Fruit fly (Drosophila melanogaster) whole organism, embryonic: ENCODE results near the gene CG16719.

Experiments
- Antp ChIP-seq: fragments of 200-800 bp; sonication (Bioruptor generic); optimal IDR thresholded peaks from 3 replicates; lab custom pipeline; 2016; ENCODE audit warnings: missing biosample characterization, missing genetic modification characterization
- Asciz ChIP-seq: fragments of 200-800 bp; sonication (Bioruptor generic); optimal IDR thresholded peaks from 2 replicates; lab custom pipeline; 2017; ENCODE audit warnings: missing biosample characterization, mild to moderate bottlenecking, missing genetic modification characterization, missing genetic modification reagents
- CG1024 ChIP-seq: fragments of 200-800 bp; sonication (Bioruptor generic); IDR thresholded peaks from 2 replicates; pipeline ENCODE4 v1.3.6; 2022; ENCODE audit warnings: missing biosample characterization, missing genetic modification characterization
- CG10274 ChIP-seq: fragments of 200-800 bp; sonication (Bioruptor generic); optimal IDR thresholded peaks from 3 replicates; lab custom pipeline; 2017; ENCODE audit warnings: missing biosample characterization, mild to moderate bottlenecking, missing genetic modification characterization
- CG10321 ChIP-seq: fragments of 200-800 bp; sonication (Bioruptor generic); IDR thresholded peaks from 2 replicates; pipeline ENCODE4 v1.3.6; 2022; ENCODE audit warnings: missing biosample characterization, missing genetic modification characterization
- CG10366 ChIP-seq: fragments of 200-800 bp; sonication (Bioruptor generic); IDR thresholded peaks from 2 replicates; pipeline ENCODE4 v1.3.6; 2022; ENCODE audit warnings: missing biosample characterization, missing genetic modification characterization
- CG11398 ChIP-seq: fragments of 200-800 bp; sonication (Bioruptor generic); optimal IDR thresholded peaks from 2 replicates; lab custom pipeline; 2016; ENCODE audit warnings: missing biosample characterization, missing genetic modification characterization
- CG12299 ChIP-seq: fragments of 200-800 bp; sonication (Bioruptor generic); optimal IDR thresholded peaks from 2 replicates; lab custom pipeline; 2018; ENCODE audit warnings: missing biosample characterization, mild to moderate bottlenecking, missing genetic modification characterization
- CG12769 ChIP-seq: fragments of 200-800 bp; sonication (Bioruptor generic); optimal IDR thresholded peaks from 2 replicates; lab custom pipeline; 2019; ENCODE audit warnings: missing biosample characterization, mild to moderate bottlenecking, missing genetic modification characterization, moderate library complexity
- CG13424 ChIP-seq: fragments of 200-800 bp; sonication (Bioruptor generic); optimal IDR thresholded peaks from 2 replicates; lab custom pipeline; 2019; ENCODE audit warnings: missing biosample characterization, mild to moderate bottlenecking, missing genetic modification characterization, moderate library complexity
- CG13894 ChIP-seq: fragments of 200-800 bp; sonication (Bioruptor generic); optimal IDR thresholded peaks from 3 replicates; lab custom pipeline; 2018; ENCODE audit warnings: missing biosample characterization, mild to moderate bottlenecking, missing genetic modification characterization, moderate library complexity
- CG14441 ChIP-seq: fragments of 200-800 bp; sonication (Bioruptor generic); IDR thresholded peaks from 2 replicates; pipeline ENCODE4 v1.3.6; 2022; ENCODE audit warnings: missing biosample characterization, missing genetic modification characterization
- CG2678 ChIP-seq: fragments of 200-800 bp; sonication (Bioruptor generic); optimal IDR thresholded peaks from 3 replicates; lab custom pipeline; 2019; ENCODE audit warnings: missing biosample characterization, mild to moderate bottlenecking, missing genetic modification characterization, moderate library complexity
- CG33557 ChIP-seq: fragments of 200-800 bp; sonication (Bioruptor generic); optimal IDR thresholded peaks from 2 replicates; lab custom pipeline; 2019; ENCODE audit warnings: missing biosample characterization, mild to moderate bottlenecking, missing genetic modification characterization, moderate library complexity
- CG3407 ChIP-seq: fragments of 200-800 bp; sonication (Bioruptor generic); optimal IDR thresholded peaks from 2 replicates; lab custom pipeline; 2018; ENCODE audit warnings: missing biosample characterization, mild to moderate bottlenecking, missing genetic modification characterization
- CG6175 ChIP-seq: fragments of 200-800 bp; sonication (Bioruptor generic); IDR thresholded peaks from 3 replicates; pipeline ENCODE4 v1.3.6; 2022; ENCODE audit warnings: missing biosample characterization, missing genetic modification characterization
- CG7786 ChIP-seq: fragments of 200-800 bp; sonication (Bioruptor generic); optimal IDR thresholded peaks from 2 replicates; lab custom pipeline; 2016; ENCODE audit warnings: missing biosample characterization, missing genetic modification characterization
- CG8924 ChIP-seq: fragments of 200-800 bp; optimal IDR thresholded peaks from 3 replicates; lab custom pipeline; 2019; ENCODE audit warnings: missing biosample characterization, mild to moderate bottlenecking, missing genetic modification characterization, moderate library complexity
- CG9797 ChIP-seq: fragments of 200-800 bp; sonication (Bioruptor generic); optimal IDR thresholded peaks from 3 replicates; lab custom pipeline; 2018; ENCODE audit warnings: missing biosample characterization, mild to moderate bottlenecking, missing genetic modification characterization
- CTCF ChIP-seq: fragments of 200-800 bp; sonication (Bioruptor generic); optimal IDR thresholded peaks from 2 replicates; lab custom pipeline; 2017; ENCODE audit warnings: missing biosample characterization, mild to moderate bottlenecking, missing genetic modification characterization, moderate library complexity
- Dp ChIP-seq: fragments of 200-800 bp; sonication (Bioruptor generic); optimal IDR thresholded peaks from 2 replicates; lab custom pipeline; 2018; ENCODE audit warnings: missing biosample characterization, mild to moderate bottlenecking, missing genetic modification characterization, moderate library complexity
- HLHmδ ChIP-seq: fragments of 200-800 bp; sonication (Bioruptor generic); optimal IDR thresholded peaks from 2 replicates; lab custom pipeline; 2018; ENCODE audit warnings: missing biosample characterization, mild to moderate bottlenecking, missing genetic modification characterization, moderate library complexity
- HmgD ChIP-seq: fragments of 200-800 bp; sonication (Bioruptor generic); optimal IDR thresholded peaks from 3 replicates; lab custom pipeline; 2016; ENCODE audit warnings: missing biosample characterization, missing genetic modification characterization
- Mes4 ChIP-seq: fragments of 200-800 bp; sonication (Bioruptor generic); optimal IDR thresholded peaks from 2 replicates; lab custom pipeline; 2016; ENCODE audit warnings: missing biosample characterization, missing genetic modification characterization
- NC2α ChIP-seq: fragments of 200-800 bp; sonication (Bioruptor generic); optimal IDR thresholded peaks from 2 replicates; lab custom pipeline; 2016; ENCODE audit warnings: missing biosample characterization, missing genetic modification characterization
- Ptx1 ChIP-seq: fragments of 200-800 bp; sonication (Bioruptor generic); IDR thresholded peaks from 2 replicates; pipeline ENCODE4 v1.3.6; 2022; ENCODE audit warnings: missing biosample characterization, missing genetic modification characterization
- Rfx ChIP-seq: fragments of 200-800 bp; sonication (Bioruptor generic); IDR thresholded peaks from 2 replicates; pipeline ENCODE4 v1.3.6; 2022; ENCODE audit warnings: missing biosample characterization, missing genetic modification characterization
- Sry-δ ChIP-seq: fragments of 200-800 bp; sonication (Bioruptor generic); optimal IDR thresholded peaks from 2 replicates; lab custom pipeline; 2016; ENCODE audit warnings: missing biosample characterization, missing genetic modification characterization
- al ChIP-seq: fragments of 200-800 bp; sonication (Bioruptor generic); IDR thresholded peaks from 2 replicates; pipeline ENCODE4 v1.3.6; 2022; ENCODE audit warnings: missing biosample characterization, missing genetic modification characterization
- cas ChIP-seq: fragments of 200-800 bp; sonication (Bioruptor generic); IDR thresholded peaks from 2 replicates; pipeline ENCODE4 v1.3.6; 2022; ENCODE audit warnings: missing biosample characterization, missing genetic modification characterization
- caup ChIP-seq: fragments of 200-800 bp; sonication (Bioruptor generic); optimal IDR thresholded peaks from 3 replicates; lab custom pipeline; 2017; ENCODE audit warnings: missing biosample characterization, mild to moderate bottlenecking, missing genetic modification characterization, moderate library complexity; ENCODE audit not compliant: severe bottlenecking
- ci ChIP-seq: fragments of 200-800 bp; sonication (Bioruptor generic); IDR thresholded peaks from 3 replicates; pipeline ENCODE4 v1.3.6; 2022; ENCODE audit warnings: missing biosample characterization, missing genetic modification characterization
- dmrt99B ChIP-seq: fragments of 200-800 bp; sonication (Bioruptor generic); optimal IDR thresholded peaks from 2 replicates; lab custom pipeline; 2018; ENCODE audit warnings: missing biosample characterization, mild to moderate bottlenecking, missing genetic modification characterization, moderate library complexity
- dpn ChIP-seq, 2 experiments: fragments of 200-800 bp; sonication (Bioruptor generic); optimal IDR thresholded peaks; 3 replicates each; lab custom pipeline; 2016; ENCODE audit warnings: missing biosample characterization in 2 of 2, missing genetic modification characterization in 2 of 2
- ems ChIP-seq: fragments of 200-800 bp; sonication (Bioruptor generic); optimal IDR thresholded peaks from 3 replicates; lab custom pipeline; 2016; ENCODE audit warnings: missing biosample characterization, missing genetic modification characterization
- exex ChIP-seq: fragments of 200-800 bp; sonication (Bioruptor generic); optimal IDR thresholded peaks from 4 replicates; lab custom pipeline; 2018; ENCODE audit warnings: missing biosample characterization, mild to moderate bottlenecking, missing genetic modification characterization, moderate library complexity
- fd102C ChIP-seq: fragments of 200-800 bp; sonication (Bioruptor generic); optimal IDR thresholded peaks from 2 replicates; lab custom pipeline; 2018; ENCODE audit warnings: missing biosample characterization, mild to moderate bottlenecking, missing genetic modification characterization, moderate library complexity
- fd96Cb ChIP-seq: fragments of 200-800 bp; sonication (Bioruptor generic); optimal IDR thresholded peaks from 2 replicates; lab custom pipeline; 2018; ENCODE audit warnings: missing biosample characterization, mild to moderate bottlenecking, missing genetic modification characterization, moderate library complexity
- gem ChIP-seq: fragments of 200-800 bp; sonication (Bioruptor generic); optimal IDR thresholded peaks from 2 replicates; lab custom pipeline; 2019; ENCODE audit warnings: missing biosample characterization, mild to moderate bottlenecking, missing genetic modification characterization, moderate library complexity
- gsb-n ChIP-seq: fragments of 200-800 bp; sonication (Bioruptor generic); optimal IDR thresholded peaks from 3 replicates; lab custom pipeline; 2018; ENCODE audit warnings: missing biosample characterization, mild to moderate bottlenecking, missing genetic modification characterization
- ham ChIP-seq: fragments of 200-800 bp; sonication (Bioruptor generic); IDR thresholded peaks from 2 replicates; pipeline ENCODE4 v1.3.6; 2022; ENCODE audit warnings: missing biosample characterization, missing genetic modification characterization
- mirr ChIP-seq: fragments of 200-800 bp; sonication (Bioruptor generic); optimal IDR thresholded peaks from 3 replicates; lab custom pipeline; 2018; ENCODE audit warnings: missing biosample characterization, mild to moderate bottlenecking, missing genetic modification characterization
- pnt ChIP-seq: fragments of 200-800 bp; sonication (Bioruptor generic); optimal IDR thresholded peaks from 3 replicates; lab custom pipeline; 2016; ENCODE audit warnings: missing biosample characterization, missing genetic modification characterization
- sc ChIP-seq, 3 experiments: fragments of >200 bp in 2 of 3; fragments of 200-800 bp in 1 of 3; sonication (Bioruptor generic) in 1 of 3; optimal IDR thresholded peaks; 2 replicates in 2 of 3; 3 replicates in 1 of 3; lab custom pipeline; 2017; ENCODE audit warnings: mild to moderate bottlenecking in 1 of 3, missing biosample characterization in 1 of 3, missing genetic modification characterization in 1 of 3, missing genetic modification reagents in 1 of 3
- scrt ChIP-seq: fragments of 200-800 bp; sonication (Bioruptor generic); optimal IDR thresholded peaks from 2 replicates; lab custom pipeline; 2018; ENCODE audit warnings: missing biosample characterization, mild to moderate bottlenecking, missing genetic modification characterization, moderate library complexity
- so ChIP-seq: fragments of 200-800 bp; sonication (Bioruptor generic); IDR thresholded peaks from 3 replicates; pipeline ENCODE4 v1.3.6; 2022; ENCODE audit warnings: missing biosample characterization, missing genetic modification characterization
- tap ChIP-seq: fragments of 200-800 bp; optimal IDR thresholded peaks from 3 replicates; lab custom pipeline; 2019; ENCODE audit warnings: missing biosample characterization, mild to moderate bottlenecking, missing genetic modification characterization, moderate library complexity
- unc-4 ChIP-seq: fragments of 200-800 bp; sonication (Bioruptor generic); IDR thresholded peaks from 2 replicates; pipeline ENCODE4 v1.3.6; 2022; ENCODE audit warnings: missing biosample characterization, missing genetic modification characterization; ENCODE audit not compliant: partially characterized antibody
- usp ChIP-seq: fragments of >200 bp; optimal IDR thresholded peaks from 2 replicates; lab custom pipeline; 2017; ENCODE audit warnings: missing biosample characterization, missing genetic modification characterization
- zen ChIP-seq: fragments of 200-800 bp; sonication (Bioruptor generic); optimal IDR thresholded peaks from 3 replicates; lab custom pipeline; 2018; ENCODE audit warnings: missing biosample characterization, mild to moderate bottlenecking, missing genetic modification characterization, moderate library complexity

Gene CG16719

dm6 chr3L:9694169-9694866 lies 9.3 kb downstream of the CG16719 start (continued):
- TF ChIP-seq gsb-n (tag; lab: Kevin White, UChicago) (no peak), Asciz (GFP tag; lab: Kevin White, UChicago) (no peak), CG13424 (tag; lab: Kevin White, UChicago) (no peak), pnt (no peak), CG12769 (tag; lab: Kevin White, UChicago) (peak; percentile 73), dmrt99B (tag; lab: Kevin White, UChicago) (no peak), CG10366 (GFP tag; lab: Robert Waterston, UW) (no peak), Dp (GFP tag; lab: Kevin White, UChicago) (no peak), CG9797 (GFP tag; lab: Kevin White, UChicago) (no peak), CG10274 (GFP tag; lab: Kevin White, UChicago) (no peak), CG11398 (GFP tag; lab: Kevin White, UChicago) (no peak), CG2678 (tag; lab: Kevin White, UChicago) (peak; percentile 14), usp (GFP tag; lab: Kevin White, UChicago) (no peak), scrt (GFP tag; lab: Kevin White, UChicago) (peak; percentile 6), dpn (GFP tag; optimal IDR thresholded peaks at IDR 0.05; lab: Kevin White, UChicago) (no peak), CG14441 (GFP tag; lab: Robert Waterston, UW) (no peak), so (GFP tag; lab: Robert Waterston, UW) (no peak), exex (tag; lab: Kevin White, UChicago) (no peak), mirr (GFP tag; lab: Kevin White, UChicago) (peak; percentile 40), zen (tag; lab: Kevin White, UChicago) (no peak), NC2α (GFP tag; lab: Kevin White, UChicago) (no peak), CG7786 (GFP tag; lab: Kevin White, UChicago) (no peak), Mes4 (GFP tag; lab: Kevin White, UChicago) (no peak), ci (GFP tag; lab: Robert Waterston, UW) (peak; percentile 38; the same call in 1 of the 3 replicates), fd102C (GFP tag; lab: Kevin White, UChicago) (no peak), gem (tag; lab: Kevin White, UChicago) (no peak), Rfx (GFP tag; lab: Robert Waterston, UW) (no peak), CG1024 (GFP tag; lab: Robert Waterston, UW) (no peak), caup (GFP tag; lab: Kevin White, UChicago) (no peak), CG8924 (tag; lab: Kevin White, UChicago) (no peak), Sry-δ (GFP tag; lab: Kevin White, UChicago) (no peak), CG13894 (tag; lab: Kevin White, UChicago) (no peak), Antp (GFP tag; lab: Kevin White, UChicago) (no peak), al (no peak), sc (optimal IDR thresholded peaks at IDR 0.05; lab: Kevin White, UChicago) (no peak), sc (GFP tag; optimal IDR thresholded peaks at IDR 0.05; lab: Kevin White, UChicago) (no peak), HmgD (GFP tag; lab: Kevin White, UChicago) (no peak), CG6175 (GFP tag; lab: Robert Waterston, UW) (no peak), Ptx1 (no peak), ham (GFP tag; lab: Robert Waterston, UW) (no peak), CTCF (GFP tag; lab: Kevin White, UChicago) (no peak), CG12299 (tag; lab: Kevin White, UChicago) (no peak), CG3407 (no peak), ems (GFP tag; lab: Kevin White, UChicago) (no peak), CG10321 (GFP tag; lab: Robert Waterston, UW) (no peak), fd96Cb (tag; lab: Kevin White, UChicago) (no peak), HLHmδ (GFP tag; lab: Kevin White, UChicago) (no peak), tap (tag; lab: Kevin White, UChicago) (no peak), unc-4 (GFP tag; lab: Robert Waterston, UW) (no peak), cas (no peak), CG33557 (GFP tag; lab: Kevin White, UChicago) (no peak)
